In the genomic region with DNA sequence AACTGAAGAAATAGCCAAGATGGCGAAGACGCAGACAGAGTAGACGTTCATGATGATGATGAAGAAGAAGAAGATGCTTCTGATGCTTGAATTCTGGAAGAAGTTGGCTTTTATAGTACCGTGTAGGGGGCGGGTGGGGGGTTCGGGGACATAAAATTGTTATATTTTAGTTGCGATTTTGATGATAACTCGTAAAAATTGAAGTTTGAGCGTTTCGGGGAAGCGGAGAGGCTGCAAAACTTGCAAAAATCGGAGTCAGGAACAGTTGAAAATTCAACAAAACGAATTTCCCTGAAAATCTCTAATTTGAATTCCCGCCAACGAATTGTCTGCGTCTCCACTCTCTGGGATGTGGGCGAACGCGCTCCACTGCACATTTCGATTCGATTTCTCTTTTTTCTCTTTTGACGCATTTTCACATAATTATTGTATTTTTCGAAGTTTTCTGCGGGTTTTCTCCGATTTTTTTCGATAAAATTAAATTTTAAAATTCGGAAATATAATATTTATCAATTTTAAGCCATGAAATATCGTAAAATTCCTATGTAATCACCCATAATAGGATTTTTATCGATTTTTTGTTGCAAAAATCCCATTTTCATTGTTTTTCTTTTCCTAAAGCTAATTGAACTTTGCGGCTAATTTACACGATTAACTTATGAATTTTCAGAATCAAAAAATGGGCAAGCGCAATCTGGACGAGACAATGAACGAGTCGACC, we compare ENCODE assay signal across 4 worm cellular contexts.
A peak's percentile ranks its signal among the peaks of the same experiment; 100 is the strongest.
TF ChIP-seq lines count a peak whose summit lies in the region.

A gene (minus strand): TSS at position 51 of the 721 bp plus-strand sequence.
A gene (plus strand): TSS at position 671 of the 721 bp plus-strand sequence.

TF ChIP-seq in whole organism, L2 larva, 48 proteins besides CTCF, POLR2A, EP300 and RAD21 (continued from another document):
- TF ChIP-seq blmp-1 (tag; optimal IDR thresholded peaks at IDR 0.05; lab: Kevin White, UChicago; ENCODE audit: insufficient read depth) (peak; percentile 56), elt-1 (tag; optimal IDR thresholded peaks at IDR 0.05; lab: Kevin White, UChicago) (no peak), ztf-1 (GFP tag; conservative IDR thresholded peaks at IDR 0.05; lab: Robert Waterston, UW) (no peak), F13H6.1 (tag; optimal IDR thresholded peaks at IDR 0.05; lab: Kevin White, UChicago) (peak; percentile 67), C34F6.9 (tag; optimal IDR thresholded peaks at IDR 0.05; lab: Kevin White, UChicago) (peak; percentile 80), nhr-129 (tag; optimal IDR thresholded peaks at IDR 0.05; lab: Kevin White, UChicago) (peak; percentile 83), fos-1 (tag; optimal IDR thresholded peaks at IDR 0.05; lab: Kevin White, UChicago) (peak; percentile 44), nhr-21 (tag; optimal IDR thresholded peaks at IDR 0.05; lab: Kevin White, UChicago) (peak; percentile 69), nhr-6 (tag; optimal IDR thresholded peaks at IDR 0.05; lab: Kevin White, UChicago) (peak; percentile 1), lsy-2 (tag; optimal IDR thresholded peaks at IDR 0.05; lab: Kevin White, UChicago) (peak; percentile 71 to 91), ztf-11 (tag; optimal IDR thresholded peaks at IDR 0.05; lab: Kevin White, UChicago) (no peak), unc-55 (GFP tag; optimal IDR thresholded peaks at IDR 0.05; lab: Kevin White, UChicago) (peak; percentile 98), aly-2 (tag; optimal IDR thresholded peaks at IDR 0.05; lab: Kevin White, UChicago) (no peak), Y55F3AM.14 (GFP tag; optimal IDR thresholded peaks at IDR 0.05; lab: Kevin White, UChicago) (no peak), sma-9 (GFP tag; optimal IDR thresholded peaks at IDR 0.05; lab: Kevin White, UChicago) (peak; percentile 73), sma-9 (tag; optimal IDR thresholded peaks at IDR 0.05; lab: Kevin White, UChicago) (no peak), dmd-4 (tag; optimal IDR thresholded peaks at IDR 0.05; lab: Kevin White, UChicago) (no peak), lin-11 (tag; optimal IDR thresholded peaks at IDR 0.05; lab: Kevin White, UChicago) (peak; percentile 78), nhr-25 (tag; optimal IDR thresholded peaks at IDR 0.05; lab: Kevin White, UChicago) (peak; percentile 68), alr-1 (tag; optimal IDR thresholded peaks at IDR 0.05; lab: Kevin White, UChicago) (no peak), unc-62 (GFP tag; optimal IDR thresholded peaks at IDR 0.05; lab: Kevin White, UChicago) (no peak), nhr-12 (tag; optimal IDR thresholded peaks at IDR 0.05; lab: Kevin White, UChicago) (no peak), skn-1 (tag; optimal IDR thresholded peaks at IDR 0.05; lab: Kevin White, UChicago) (no peak), gmeb-1 (tag; optimal IDR thresholded peaks at IDR 0.05; lab: Kevin White, UChicago) (peak; percentile 99), crh-2 (tag; optimal IDR thresholded peaks at IDR 0.05; lab: Kevin White, UChicago) (peak; percentile 85), peb-1 (tag; optimal IDR thresholded peaks at IDR 0.05; lab: Kevin White, UChicago) (no peak), sma-3 (GFP tag; optimal IDR thresholded peaks at IDR 0.05; lab: Kevin White, UChicago) (peak; percentile 79), ceh-82 (tag; optimal IDR thresholded peaks at IDR 0.05; lab: Kevin White, UChicago) (peak; percentile 49)

TF ChIP-seq in whole organism, L4 larva, 104 proteins besides CTCF, POLR2A, EP300 and RAD21 (continued from another document and continues in another):
- TF ChIP-seq nhr-102 (tag; optimal IDR thresholded peaks at IDR 0.05; lab: Kevin White, UChicago) (peak; percentile 19), hlh-11 (tag; optimal IDR thresholded peaks at IDR 0.05; lab: Kevin White, UChicago) (peak; percentile 51), daf-8 (GFP tag; IDR thresholded peaks at IDR 0.05; lab: Robert Waterston, UW) (no peak), pqm-1 (tag; optimal IDR thresholded peaks at IDR 0.05; lab: Kevin White, UChicago) (no peak), set-16 (GFP tag; IDR thresholded peaks at IDR 0.05; lab: Robert Waterston, UW) (no peak), lin-39 (tag; optimal IDR thresholded peaks at IDR 0.05; lab: Kevin White, UChicago) (no peak), mxl-2 (GFP tag; conservative IDR thresholded peaks at IDR 0.05; lab: Robert Waterston, UW) (no peak), spr-1 (tag; optimal IDR thresholded peaks at IDR 0.05; lab: Kevin White, UChicago) (no peak), lin-38 (GFP tag; IDR thresholded peaks at IDR 0.05; lab: Robert Waterston, UW) (peak; percentile 98), ceh-32 (tag; optimal IDR thresholded peaks at IDR 0.05; lab: Kevin White, UChicago; ENCODE audit: poor library complexity) (no peak), rbr-2 (tag; optimal IDR thresholded peaks at IDR 0.05; lab: Kevin White, UChicago) (peak; percentile 69), nhr-48 (tag; optimal IDR thresholded peaks at IDR 0.05; lab: Kevin White, UChicago) (no peak), Y105C5A.15 (GFP tag; IDR thresholded peaks at IDR 0.05; lab: Robert Waterston, UW) (no peak), ceh-28 (tag; optimal IDR thresholded peaks at IDR 0.05; lab: Kevin White, UChicago) (no peak), mes-2 (tag; optimal IDR thresholded peaks at IDR 0.05; lab: Kevin White, UChicago; ENCODE audit: poor library complexity, severe bottlenecking) (peak; percentile 93), unc-62 (GFP tag; optimal IDR thresholded peaks at IDR 0.05 in 1 of 2; lab: Kevin White, UChicago) (no peak), unc-62 (tag; optimal IDR thresholded peaks at IDR 0.05; lab: Kevin White, UChicago) (no peak), Y5F2A.4 (GFP tag; optimal IDR thresholded peaks at IDR 0.05; lab: Kevin White, UChicago) (no peak), unc-39 (tag; optimal IDR thresholded peaks at IDR 0.05; lab: Kevin White, UChicago) (no peak), fkh-10 (GFP tag; optimal IDR thresholded peaks at IDR 0.05; lab: Kevin White, UChicago) (peak; percentile 67), attf-4 (tag; optimal IDR thresholded peaks at IDR 0.05; lab: Kevin White, UChicago) (no peak), D1046.2 (GFP tag; IDR thresholded peaks at IDR 0.05; lab: Robert Waterston, UW) (no peak), nhr-77 (tag; optimal IDR thresholded peaks at IDR 0.05; lab: Kevin White, UChicago) (peak; percentile 75), nhr-28 (tag; optimal IDR thresholded peaks at IDR 0.05; lab: Kevin White, UChicago) (peak; percentile 66), tag-97 (GFP tag; IDR thresholded peaks at IDR 0.05; lab: Robert Waterston, UW) (no peak), zag-1 (tag; optimal IDR thresholded peaks at IDR 0.05; lab: Kevin White, UChicago) (no peak), ceh-82 (tag; optimal IDR thresholded peaks at IDR 0.05; lab: Kevin White, UChicago) (no peak), nhr-6 (tag; optimal IDR thresholded peaks at IDR 0.05; lab: Kevin White, UChicago) (peak; percentile 90), F26F4.8 (GFP tag; conservative IDR thresholded peaks at IDR 0.05; lab: Robert Waterston, UW) (no peak), snpc-4 (tag; optimal IDR thresholded peaks at IDR 0.05; lab: Kevin White, UChicago) (no peak), lir-3 (tag; optimal IDR thresholded peaks at IDR 0.05; lab: Kevin White, UChicago) (no peak), ceh-62 (tag; optimal IDR thresholded peaks at IDR 0.05; lab: Kevin White, UChicago) (no peak), nhr-237 (tag; optimal IDR thresholded peaks at IDR 0.05; lab: Kevin White, UChicago) (no peak), madf-9 (GFP tag; conservative IDR thresholded peaks at IDR 0.05; lab: Robert Waterston, UW) (no peak)

TF ChIP-seq in whole organism, late embryonic, 69 proteins besides CTCF, POLR2A, EP300 and RAD21 (continued from another document):
- no peak for TF ChIP-seq pqm-1 (tag; optimal IDR thresholded peaks at IDR 0.05; lab: Kevin White, UChicago)
- no peak for TF ChIP-seq pha-4 (tag; optimal IDR thresholded peaks at IDR 0.05; lab: Kevin White, UChicago)
- TF ChIP-seq zip-5 (tag; optimal IDR thresholded peaks at IDR 0.05; lab: Kevin White, UChicago), result no peak
- peak; percentile 80 for TF ChIP-seq nfya-1 (tag; optimal IDR thresholded peaks at IDR 0.05; lab: Kevin White, UChicago)
- peak; percentile 54 for TF ChIP-seq dve-1 (tag; optimal IDR thresholded peaks at IDR 0.05; lab: Kevin White, UChicago)
- no peak for TF ChIP-seq fkh-6 (tag; optimal IDR thresholded peaks at IDR 0.05; lab: Kevin White, UChicago)
- TF ChIP-seq T23F11.4 (GFP tag; optimal IDR thresholded peaks at IDR 0.05; lab: Kevin White, UChicago), result no peak
- TF ChIP-seq ceh-18 (tag; optimal IDR thresholded peaks at IDR 0.05; lab: Kevin White, UChicago), result peak; percentile 9
- no peak for TF ChIP-seq lin-11 (tag; optimal IDR thresholded peaks at IDR 0.05; lab: Kevin White, UChicago)
- peak; percentile 2 for TF ChIP-seq ttx-3 (tag; optimal IDR thresholded peaks at IDR 0.05; lab: Kevin White, UChicago)
- TF ChIP-seq syd-9 (tag; optimal IDR thresholded peaks at IDR 0.05; lab: Kevin White, UChicago), result no peak
- TF ChIP-seq che-1 (tag; optimal IDR thresholded peaks at IDR 0.05; lab: Kevin White, UChicago), result no peak
- TF ChIP-seq ceh-14 (tag; optimal IDR thresholded peaks at IDR 0.05; lab: Kevin White, UChicago), result no peak
- TF ChIP-seq ceh-48 (tag; optimal IDR thresholded peaks at IDR 0.05; lab: Kevin White, UChicago), result peak; percentile 60
- no peak for TF ChIP-seq ceh-9 (tag; optimal IDR thresholded peaks at IDR 0.05; lab: Kevin White, UChicago)
- no peak for TF ChIP-seq Y22D7AL.16 (tag; optimal IDR thresholded peaks at IDR 0.05; lab: Kevin White, UChicago)
- no peak for TF ChIP-seq unc-3 (GFP tag; conservative IDR thresholded peaks at IDR 0.05; lab: Robert Waterston, UW)
- TF ChIP-seq unc-3 (tag; optimal IDR thresholded peaks at IDR 0.05; lab: Kevin White, UChicago), result no peak
- TF ChIP-seq elt-2 (tag; optimal IDR thresholded peaks at IDR 0.05; lab: Kevin White, UChicago), result peak; percentile 49
- TF ChIP-seq ceh-45 (GFP tag; IDR thresholded peaks at IDR 0.05; lab: Robert Waterston, UW), result no peak
- TF ChIP-seq ceh-31 (tag; optimal IDR thresholded peaks at IDR 0.05; lab: Kevin White, UChicago), result peak; percentile 63
- TF ChIP-seq mec-3 (tag; optimal IDR thresholded peaks at IDR 0.05; lab: Kevin White, UChicago; ENCODE audit: borderline replicate concordance), result no peak
- TF ChIP-seq pax-1 (tag; optimal IDR thresholded peaks at IDR 0.05; lab: Kevin White, UChicago), result no peak
- no peak for TF ChIP-seq C08G9.2 (tag; optimal IDR thresholded peaks at IDR 0.05; lab: Kevin White, UChicago)
- no peak for TF ChIP-seq ceh-22 (tag; optimal IDR thresholded peaks at IDR 0.05; lab: Kevin White, UChicago)
- no peak for TF ChIP-seq ceh-30 (tag; optimal IDR thresholded peaks at IDR 0.05; lab: Kevin White, UChicago)
- TF ChIP-seq pha-2 (tag; optimal IDR thresholded peaks at IDR 0.05; lab: Kevin White, UChicago), result no peak
- TF ChIP-seq C38D4.7 (GFP tag; optimal IDR thresholded peaks at IDR 0.05; lab: Kevin White, UChicago), result no peak
- peak; percentile 26 for TF ChIP-seq unc-86 (tag; optimal IDR thresholded peaks at IDR 0.05; lab: Kevin White, UChicago)
- TF ChIP-seq nhr-232 (tag; optimal IDR thresholded peaks at IDR 0.05; lab: Kevin White, UChicago), result no peak
- peak; percentile 39 for TF ChIP-seq unc-55 (GFP tag; optimal IDR thresholded peaks at IDR 0.05; lab: Kevin White, UChicago)
- TF ChIP-seq ceh-19 (GFP tag; optimal IDR thresholded peaks at IDR 0.05; lab: Kevin White, UChicago), result no peak
- TF ChIP-seq hlh-13 (GFP tag; optimal IDR thresholded peaks at IDR 0.05; lab: Kevin White, UChicago), result no peak
- no peak for TF ChIP-seq K09A11.1 (tag; optimal IDR thresholded peaks at IDR 0.05; lab: Kevin White, UChicago; ENCODE audit: insufficient read depth)
- peak; percentile 38 for TF ChIP-seq ceh-34 (tag; optimal IDR thresholded peaks at IDR 0.05; lab: Kevin White, UChicago)

TF ChIP-seq in whole organism, mixed stage, embryonic, 35 proteins besides CTCF, POLR2A, EP300 and RAD21 (continued from another document):
- peak; percentile 87 for TF ChIP-seq ces-1 (GFP tag; optimal IDR thresholded peaks at IDR 0.05; lab: Kevin White, UChicago)
- TF ChIP-seq bed-3 (GFP tag; optimal IDR thresholded peaks at IDR 0.05; lab: Kevin White, UChicago), result no peak
- peak; percentile 64 for TF ChIP-seq pha-4 (tag; optimal IDR thresholded peaks at IDR 0.05; lab: Kevin White, UChicago)
- TF ChIP-seq flh-1 (GFP tag; optimal IDR thresholded peaks at IDR 0.05; lab: Kevin White, UChicago), result no peak
- peak; percentile 85 for TF ChIP-seq ceh-39 (tag; optimal IDR thresholded peaks at IDR 0.05; lab: Kevin White, UChicago)
- no peak for TF ChIP-seq cnd-1 (tag; optimal IDR thresholded peaks at IDR 0.05; lab: Kevin White, UChicago)
- TF ChIP-seq mep-1 (tag; optimal IDR thresholded peaks at IDR 0.05; lab: Kevin White, UChicago), result peak; percentile 91
- TF ChIP-seq nhr-12 (tag; optimal IDR thresholded peaks at IDR 0.05; lab: Kevin White, UChicago), result no peak
- peak; percentile 91 for TF ChIP-seq nhr-237 (tag; optimal IDR thresholded peaks at IDR 0.05; lab: Kevin White, UChicago)
